Worm (Caenorhabditis elegans) whole organism, L4 larva: ENCODE data around the gene H10E21.1.

Experiments used
- F26F4.8 ChIP-seq: fragments of 200-800 bp; sonication (Bioruptor generic); conservative IDR thresholded peaks from 2 replicates; pipeline ENCODE4 v1.3.6; 2022; ENCODE audit warnings: missing genetic modification characterization, missing compliant biosample characterization
- ceh-62 ChIP-seq: sonication (generic microtip); optimal IDR thresholded peaks from 2 replicates; lab custom pipeline; 2017; ENCODE audit warnings: missing biosample characterization, missing genetic modification characterization

DNA sequence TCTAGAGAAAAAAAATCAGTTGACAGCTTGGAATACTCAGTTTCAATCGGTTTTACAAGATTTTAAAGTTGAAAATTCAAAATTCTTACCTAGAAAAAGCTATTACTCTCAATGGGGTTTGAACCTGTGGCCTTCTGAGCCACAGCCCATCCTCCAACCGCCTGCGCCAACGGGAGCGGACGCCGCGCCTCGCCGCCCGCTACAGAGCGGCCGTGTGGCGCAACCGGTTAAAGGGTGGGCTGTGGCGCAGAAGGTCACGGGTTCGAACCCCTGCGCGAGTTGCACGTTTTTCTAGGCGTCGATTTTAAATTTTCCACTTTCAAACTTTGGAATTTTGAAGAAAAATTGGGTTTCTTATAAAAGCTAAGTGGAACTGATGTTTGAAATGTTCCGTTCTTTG is 32.8 kb downstream of the H10E21.1 start:
- no peak for TF ChIP-seq ceh-62
- TF ChIP-seq F26F4.8: no peak
